Fruit fly (Drosophila melanogaster): ENCODE measurements around the gene kst.

DNA sequence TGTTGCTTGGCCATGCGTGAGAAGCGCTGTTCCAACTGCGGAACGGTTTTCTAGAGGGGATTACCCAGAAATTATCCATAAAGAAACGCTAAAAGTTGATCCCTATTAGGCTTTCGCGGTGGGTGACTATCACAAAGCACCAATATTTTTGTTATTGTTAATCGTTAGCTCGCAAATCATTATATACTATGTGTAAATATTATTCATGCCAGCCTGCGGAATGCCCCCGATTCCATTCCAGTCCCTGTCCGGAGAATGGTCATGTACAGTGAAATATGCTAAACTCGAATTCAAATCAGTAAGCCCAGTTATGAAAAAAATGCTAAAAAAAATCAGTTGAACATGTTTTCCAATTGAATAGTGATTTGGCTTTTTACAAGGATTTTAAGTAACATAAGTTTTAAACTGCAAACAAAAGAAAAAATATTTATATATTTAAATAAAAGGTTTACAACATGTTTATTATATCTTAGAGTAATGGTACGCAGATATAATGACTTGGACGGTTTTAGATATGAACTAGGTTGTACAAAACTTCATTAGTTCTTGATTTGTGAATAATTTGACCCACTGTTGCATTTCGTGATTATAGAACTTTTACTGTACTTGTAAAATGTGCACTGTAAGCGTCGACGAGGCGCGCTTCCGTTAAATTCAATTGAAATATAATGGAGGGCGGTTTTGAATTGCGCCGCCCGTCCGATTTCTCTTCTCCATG, 40.7 kb downstream of the kst start:
- TF ChIP-seq CG12155 (GFP tag; optimal IDR thresholded peaks at IDR 0.05) (no peak), ato (GFP tag; IDR thresholded peaks at IDR 0.05; ENCODE audit: partially characterized antibody) (no peak), fd96Cb (tag; optimal IDR thresholded peaks at IDR 0.05) (no peak), CG3281 (GFP tag; optimal IDR thresholded peaks at IDR 0.05) (no peak), CG15011 (GFP tag; optimal IDR thresholded peaks at IDR 0.05) (no peak), hbn (GFP tag; IDR thresholded peaks at IDR 0.05; ENCODE audit: partially characterized antibody) (no peak), btn (GFP tag; optimal IDR thresholded peaks at IDR 0.05) (no peak), NFAT (GFP tag; IDR thresholded peaks at IDR 0.05) (no peak), ems (GFP tag; optimal IDR thresholded peaks at IDR 0.05) (no peak), CG6683 (GFP tag; optimal IDR thresholded peaks at IDR 0.05) (no peak), ERR (GFP tag; optimal IDR thresholded peaks at IDR 0.05) (no peak), hkb (optimal IDR thresholded peaks at IDR 0.05) (no peak), hkb (GFP tag; IDR thresholded peaks at IDR 0.05) (no peak)
